Fruit fly (Drosophila melanogaster): ENCODE results near the gene CG34159.
A peak's percentile ranks its signal among the peaks of the same experiment; 100 is the strongest.

Gene CG34159

dm6 chr2L:10249655-10250202 is 45.6 kb upstream of the CG34159 start (continued):
- TF ChIP-seq hth (optimal IDR thresholded peaks at IDR 0.05): no peak
- no peak for TF ChIP-seq Trl (optimal IDR thresholded peaks at IDR 0.05)
- no peak for TF ChIP-seq Trl (GFP tag; optimal IDR thresholded peaks at IDR 0.05)
- no peak for TF ChIP-seq br (optimal IDR thresholded peaks at IDR 0.05)
- no peak for TF ChIP-seq Ada2b (GFP tag; IDR thresholded peaks at IDR 0.05)
- no peak for TF ChIP-seq ap (GFP tag; IDR thresholded peaks at IDR 0.05)
- no peak for TF ChIP-seq kni (GFP tag; optimal IDR thresholded peaks at IDR 0.05)
- TF ChIP-seq sisA (GFP tag; IDR thresholded peaks at IDR 0.05): no peak
- TF ChIP-seq tx (GFP tag; optimal IDR thresholded peaks at IDR 0.05): no peak
- TF ChIP-seq CG1603 (tag; optimal IDR thresholded peaks at IDR 0.05): peak; percentile 19
- TF ChIP-seq danr (GFP tag; IDR thresholded peaks at IDR 0.05): no peak
- no peak for TF ChIP-seq CG16813 (GFP tag; IDR thresholded peaks at IDR 0.05; ENCODE audit: partially characterized antibody)
- TF ChIP-seq CG10565 (GFP tag; optimal IDR thresholded peaks at IDR 0.05): no peak
- TF ChIP-seq CG4360 (GFP tag; IDR thresholded peaks at IDR 0.05): no peak
- TF ChIP-seq CG4282 (GFP tag; optimal IDR thresholded peaks at IDR 0.05): no peak
- TF ChIP-seq CG10543 (GFP tag; optimal IDR thresholded peaks at IDR 0.05): no peak
- no peak for TF ChIP-seq CG11456 (GFP tag; IDR thresholded peaks at IDR 0.05)
- peak; percentile 78 for TF ChIP-seq CG1233 (GFP tag; optimal IDR thresholded peaks at IDR 0.05)
- peak; percentile 40 for TF ChIP-seq CG1529 (GFP tag; optimal IDR thresholded peaks at IDR 0.05)
- TF ChIP-seq cg (GFP tag; optimal IDR thresholded peaks at IDR 0.05): peak; percentile 79
- TF ChIP-seq CG14965 (GFP tag; optimal IDR thresholded peaks at IDR 0.05; ENCODE audit: borderline replicate concordance): no peak
- no peak for TF ChIP-seq Optix (GFP tag; IDR thresholded peaks at IDR 0.05)
- peak; percentile 81 for TF ChIP-seq CG15479 (GFP tag; optimal IDR thresholded peaks at IDR 0.05)
- peak; percentile 50 for TF ChIP-seq CG14710 (tag; optimal IDR thresholded peaks at IDR 0.05)
- no peak for TF ChIP-seq CG3726 (GFP tag; IDR thresholded peaks at IDR 0.05)
- no peak for TF ChIP-seq gfzf (GFP tag; optimal IDR thresholded peaks at IDR 0.05)
- no peak for TF ChIP-seq CG8281 (tag; optimal IDR thresholded peaks at IDR 0.05)
- no peak for TF ChIP-seq CG31224 (GFP tag; IDR thresholded peaks at IDR 0.05)
- TF ChIP-seq CG15269 (tag; optimal IDR thresholded peaks at IDR 0.05): no peak
- no peak for TF ChIP-seq CG17186 (GFP tag; optimal IDR thresholded peaks at IDR 0.05)
- TF ChIP-seq gcm2 (GFP tag; optimal IDR thresholded peaks at IDR 0.05): no peak
- TF ChIP-seq zen2 (GFP tag; IDR thresholded peaks at IDR 0.05; ENCODE audit: partially characterized antibody): no peak
- no peak for TF ChIP-seq CG8388 (GFP tag; optimal IDR thresholded peaks at IDR 0.05)
- no peak for TF ChIP-seq CG32532 (GFP tag; IDR thresholded peaks at IDR 0.05)
- no peak for TF ChIP-seq Dref (GFP tag; IDR thresholded peaks at IDR 0.05)
- TF ChIP-seq slou (GFP tag; optimal IDR thresholded peaks at IDR 0.05): no peak
- TF ChIP-seq schlank (tag; optimal IDR thresholded peaks at IDR 0.05): no peak
- no peak for TF ChIP-seq pum (GFP tag; optimal IDR thresholded peaks at IDR 0.05)
- peak; percentile 55 for TF ChIP-seq CG12299 (tag; optimal IDR thresholded peaks at IDR 0.05)
- TF ChIP-seq Kr (GFP tag; optimal IDR thresholded peaks at IDR 0.05): peak; percentile 49
- no peak for TF ChIP-seq CG17361 (GFP tag; IDR thresholded peaks at IDR 0.05)
- TF ChIP-seq CG3838 (GFP tag; optimal IDR thresholded peaks at IDR 0.05): no peak
- TF ChIP-seq bcd (GFP tag; optimal IDR thresholded peaks at IDR 0.05): no peak
- TF ChIP-seq CG12071 (GFP tag; optimal IDR thresholded peaks at IDR 0.05): no peak
- peak; percentile 73 for TF ChIP-seq Med (GFP tag)
- no peak for TF ChIP-seq ro (GFP tag; IDR thresholded peaks at IDR 0.05)
- TF ChIP-seq cas (GFP tag; IDR thresholded peaks at IDR 0.05): no peak
- no peak for TF ChIP-seq CG11093 (GFP tag; IDR thresholded peaks at IDR 0.05)
- TF ChIP-seq CG18011 (GFP tag; optimal IDR thresholded peaks at IDR 0.05): no peak
- no peak for TF ChIP-seq HLH54F (GFP tag; optimal IDR thresholded peaks at IDR 0.05)
- no peak for TF ChIP-seq CG4404 (GFP tag; IDR thresholded peaks at IDR 0.05)
- no peak for TF ChIP-seq CG9437 (GFP tag; optimal IDR thresholded peaks at IDR 0.05)
- TF ChIP-seq Sox100B (GFP tag; optimal IDR thresholded peaks at IDR 0.05): peak; percentile 75

All from whole organism, embryonic.